Worm (Caenorhabditis elegans) whole organism, midembryonic: ENCODE measurements around the gene F44A2.7.

Experiments
- flt-1 ChIP-seq: fragments of 200-800 bp; sonication (Bioruptor generic); IDR thresholded peaks from 2 replicates; pipeline ENCODE4 v1.3.6; 2022; ENCODE audit warnings: missing genetic modification characterization, missing compliant biosample characterization
- klf-2 ChIP-seq: fragments of 200-800 bp; sonication (Bioruptor generic); conservative IDR thresholded peaks from 2 replicates; pipeline ENCODE4 v1.3.6; 2022; ENCODE audit warnings: missing genetic modification reagents, missing genetic modification characterization, missing compliant biosample characterization
- med-1 ChIP-seq: sonication (generic microtip); optimal IDR thresholded peaks from 2 replicates; lab custom pipeline; 2017; ENCODE audit warnings: missing genetic modification characterization, mild to moderate bottlenecking, missing compliant biosample characterization, antibody characterized with exemption, missing genetic modification reagents; ENCODE audit not compliant: insufficient read depth
- ref-1 ChIP-seq: fragments of 200-800 bp; sonication (Bioruptor generic); conservative IDR thresholded peaks from 2 replicates; pipeline ENCODE4 v1.3.6; 2022; ENCODE audit warnings: missing genetic modification reagents, missing genetic modification characterization, missing compliant biosample characterization
- tab-1 ChIP-seq: fragments of 200-800 bp; sonication (Bioruptor generic); IDR thresholded peaks from 2 replicates; pipeline ENCODE4 v1.3.6; 2022; ENCODE audit warnings: missing genetic modification characterization, missing compliant biosample characterization

ce11 chrV:9359674-9360073 is 38.4 kb downstream of the F44A2.7 start, which contains the start of gene gpa-3:
- TF ChIP-seq klf-2 (GFP tag; lab: Robert Waterston, UW): no peak
- TF ChIP-seq flt-1: no peak
- no peak for TF ChIP-seq ref-1 (GFP tag; lab: Robert Waterston, UW)
- no peak for TF ChIP-seq med-1 (GFP tag; lab: Kevin White, UChicago)
- TF ChIP-seq tab-1 (GFP tag; lab: Robert Waterston, UW): no peak
